Worm (Caenorhabditis elegans) whole organism, mixed stage, embryonic: ENCODE data around the gene gfi-3.
"Not testable (repeated sequence)": the region's sequence is repeated elsewhere in the genome, so short reads cannot be mapped to it uniquely, and the experiment has no call there.

Source experiments
- M03D4.4 ChIP-seq: sonication (generic microtip); optimal IDR thresholded peaks from 2 replicates; lab custom pipeline; 2017; ENCODE audit warnings: mild to moderate bottlenecking, missing genetic modification characterization, missing compliant biosample characterization
- bed-3 ChIP-seq: fragments of 200-800 bp; sonication (Bioruptor generic); optimal IDR thresholded peaks from 3 replicates; lab custom pipeline; 2018; ENCODE audit warnings: mild to moderate bottlenecking, missing genetic modification characterization, moderate library complexity, missing compliant biosample characterization
- blmp-1 ChIP-seq: fragments of 150-350 bp; optimal IDR thresholded peaks from 2 replicates; lab custom pipeline; 2014; ENCODE audit warnings: missing biosample characterization, missing genetic modification characterization
- ceh-39 ChIP-seq: fragments of 150-350 bp; optimal IDR thresholded peaks from 2 replicates; lab custom pipeline; 2014; ENCODE audit warnings: missing biosample characterization, missing genetic modification characterization
- ceh-43 ChIP-seq: fragments of 200-800 bp; sonication (Bioruptor generic); optimal IDR thresholded peaks from 2 replicates; lab custom pipeline; 2018; ENCODE audit warnings: mild to moderate bottlenecking, missing genetic modification characterization, moderate library complexity, missing compliant biosample characterization
- ceh-83 ChIP-seq: fragments of 200-800 bp; sonication (Bioruptor generic); optimal IDR thresholded peaks from 2 replicates; lab custom pipeline; 2018; ENCODE audit warnings: mild to moderate bottlenecking, missing genetic modification characterization, missing compliant biosample characterization
- ces-1 ChIP-seq: fragments of 150-350 bp; optimal IDR thresholded peaks from 2 replicates; lab custom pipeline; 2014; ENCODE audit warnings: missing biosample characterization, missing genetic modification reagents, missing genetic modification characterization
- cnd-1 ChIP-seq: fragments of 200-800 bp; sonication (Bioruptor generic); optimal IDR thresholded peaks from 2 replicates; lab custom pipeline; 2018; ENCODE audit warnings: mild to moderate bottlenecking, missing genetic modification characterization, missing compliant biosample characterization
- drap-1 ChIP-seq: fragments of 200-800 bp; sonication (Bioruptor generic); optimal IDR thresholded peaks from 3 replicates; lab custom pipeline; 2018; ENCODE audit warnings: mild to moderate bottlenecking, missing genetic modification characterization, missing compliant biosample characterization
- elt-3 ChIP-seq: fragments of 150-350 bp; optimal IDR thresholded peaks from 2 replicates; lab custom pipeline; 2014; ENCODE audit warnings: missing biosample characterization, missing genetic modification characterization
- ham-2 ChIP-seq: fragments of 200-800 bp; sonication (Bioruptor generic); optimal IDR thresholded peaks from 2 replicates; lab custom pipeline; 2018; ENCODE audit warnings: mild to moderate bottlenecking, missing genetic modification characterization, missing compliant biosample characterization
- hlh-1 ChIP-seq: fragments of 150-350 bp; optimal IDR thresholded peaks from 2 replicates; lab custom pipeline; 2014; ENCODE audit warnings: missing biosample characterization, missing genetic modification reagents, missing genetic modification characterization
- lin-13 ChIP-seq: fragments of 150-350 bp; optimal IDR thresholded peaks from 2 replicates; lab custom pipeline; 2014; ENCODE audit warnings: missing biosample characterization, missing genetic modification characterization
- lin-32 ChIP-seq: fragments of 200-800 bp; sonication (Bioruptor generic); optimal IDR thresholded peaks from 2 replicates; lab custom pipeline; 2018; ENCODE audit warnings: mild to moderate bottlenecking, missing genetic modification characterization, missing compliant biosample characterization
- lsy-2 ChIP-seq: fragments of 150-350 bp; optimal IDR thresholded peaks from 2 replicates; lab custom pipeline; 2014; ENCODE audit warnings: missing biosample characterization, missing genetic modification characterization
- mab-5 ChIP-seq: fragments of 150-350 bp; optimal IDR thresholded peaks from 2 replicates; lab custom pipeline; 2014; ENCODE audit warnings: missing biosample characterization, missing genetic modification characterization
- mep-1 ChIP-seq: fragments of 150-350 bp; optimal IDR thresholded peaks from 2 replicates; lab custom pipeline; 2017; ENCODE audit warnings: missing biosample characterization, missing genetic modification reagents, missing genetic modification characterization, inconsistent platforms
- nhr-12 ChIP-seq: fragments of 150-350 bp; optimal IDR thresholded peaks from 2 replicates; lab custom pipeline; 2014; ENCODE audit warnings: missing biosample characterization, missing genetic modification characterization
- nhr-237 ChIP-seq: fragments of 150-350 bp; optimal IDR thresholded peaks from 2 replicates; lab custom pipeline; 2014; ENCODE audit warnings: missing biosample characterization, missing genetic modification characterization
- nhr-76 ChIP-seq: sonication (generic microtip); optimal IDR thresholded peaks from 2 replicates; lab custom pipeline; 2017; ENCODE audit warnings: missing biosample characterization, missing genetic modification characterization
- sem-2 ChIP-seq: fragments of 200-800 bp; sonication (Bioruptor generic); optimal IDR thresholded peaks from 2 replicates; lab custom pipeline; 2018; ENCODE audit warnings: mild to moderate bottlenecking, missing genetic modification characterization, missing compliant biosample characterization
- sptf-1 ChIP-seq: sonication (generic microtip); optimal IDR thresholded peaks from 2 replicates; lab custom pipeline; 2017; ENCODE audit warnings: mild to moderate bottlenecking, missing genetic modification characterization, moderate library complexity, missing compliant biosample characterization
- tbx-8 ChIP-seq: fragments of 200-800 bp; sonication (Bioruptor generic); optimal IDR thresholded peaks from 2 replicates; lab custom pipeline; 2018; ENCODE audit warnings: mild to moderate bottlenecking, missing genetic modification characterization, moderate library complexity, missing compliant biosample characterization
- unc-120 ChIP-seq: sonication (generic microtip); optimal IDR thresholded peaks from 2 replicates; lab custom pipeline; 2017; ENCODE audit warnings: missing genetic modification characterization, missing compliant biosample characterization; ENCODE audit not compliant: poor library complexity, severe bottlenecking
- unc-62 ChIP-seq: fragments of 150-350 bp; optimal IDR thresholded peaks from 2 replicates; lab custom pipeline; 2014; ENCODE audit warnings: missing biosample characterization, missing genetic modification reagents, missing genetic modification characterization
- ztf-11 ChIP-seq: fragments of 150-350 bp; optimal IDR thresholded peaks from 2 replicates; lab custom pipeline; 2014; ENCODE audit warnings: missing biosample characterization, missing genetic modification characterization

gfi-3 gene

DNA sequence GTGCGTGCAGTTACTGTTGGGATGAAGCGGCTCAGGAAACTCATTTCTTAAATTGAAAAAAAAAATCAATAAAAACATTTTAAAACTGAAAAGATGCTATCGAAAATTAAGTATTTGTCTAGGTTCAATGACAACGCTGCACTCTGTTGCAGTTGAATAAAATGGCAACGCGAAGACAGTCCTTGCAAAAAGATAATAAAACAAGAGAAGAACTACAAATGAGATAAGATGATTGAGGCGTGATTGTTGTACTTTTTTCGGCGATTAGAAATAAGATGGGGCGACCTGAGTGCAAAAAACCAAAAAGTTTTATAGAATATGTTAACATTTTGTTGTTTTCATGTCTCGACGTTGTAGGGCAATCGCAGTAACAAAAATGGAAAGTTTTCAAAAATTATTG, 34.7 kb downstream of the gfi-3 start, which contains the start of gene gcsh-1:
Gene gcsh-1, minus strand, starts transcription at position 46 of the 400 bp plus-strand sequence.
- no peak for TF ChIP-seq ham-2 (GFP tag; lab: Kevin White, UChicago)
- no peak for TF ChIP-seq lin-13 (tag; lab: Kevin White, UChicago)
- TF ChIP-seq nhr-12, result no peak
- no peak for TF ChIP-seq tbx-8
- no peak for TF ChIP-seq ztf-11 (tag; lab: Kevin White, UChicago)
- no peak for TF ChIP-seq cnd-1 (tag; lab: Kevin White, UChicago)
- no peak for TF ChIP-seq unc-62 (GFP tag; lab: Kevin White, UChicago)
- no peak for TF ChIP-seq hlh-1
- TF ChIP-seq bed-3 (GFP tag; lab: Kevin White, UChicago), result no peak
- TF ChIP-seq sptf-1 (tag; lab: Kevin White, UChicago), result no peak
- TF ChIP-seq M03D4.4 (tag; lab: Kevin White, UChicago), result no peak
- no peak for TF ChIP-seq elt-3 (tag; lab: Kevin White, UChicago)
- no peak for TF ChIP-seq ceh-39
- no peak for TF ChIP-seq ceh-83 (GFP tag; lab: Kevin White, UChicago)
- TF ChIP-seq mab-5 (tag; lab: Kevin White, UChicago), result no peak
- TF ChIP-seq mep-1 (tag; lab: Kevin White, UChicago), result no peak
- no peak for TF ChIP-seq ces-1

DNA sequence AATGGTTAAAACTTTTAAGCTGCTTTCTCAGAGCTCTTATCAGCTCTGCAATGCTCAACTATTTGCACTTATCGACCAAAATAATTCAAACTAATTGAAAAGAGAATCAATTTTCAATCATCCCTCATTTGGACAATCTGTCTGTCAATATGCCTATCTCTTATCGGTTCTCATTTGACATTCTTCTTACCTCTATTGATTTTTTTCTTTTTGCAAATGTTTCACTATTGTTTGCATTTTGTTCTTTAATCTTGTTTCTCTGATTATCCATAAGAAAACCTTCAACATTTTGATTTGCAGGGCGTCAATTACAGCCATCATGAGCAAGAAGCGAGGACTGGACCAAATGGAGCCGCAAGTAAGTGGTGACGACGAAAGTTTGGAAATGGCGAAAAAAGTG, 36.2 kb downstream of the gfi-3 start, which contains the start of gene D1025.10:
Gene D1025.10, plus strand, starts transcription at position 301 of the 400 bp plus-strand sequence.
- TF ChIP-seq ceh-39 (no peak), blmp-1 (tag; lab: Kevin White, UChicago) (no peak), tbx-8 (no peak), cnd-1 (tag; lab: Kevin White, UChicago) (no peak)

DNA sequence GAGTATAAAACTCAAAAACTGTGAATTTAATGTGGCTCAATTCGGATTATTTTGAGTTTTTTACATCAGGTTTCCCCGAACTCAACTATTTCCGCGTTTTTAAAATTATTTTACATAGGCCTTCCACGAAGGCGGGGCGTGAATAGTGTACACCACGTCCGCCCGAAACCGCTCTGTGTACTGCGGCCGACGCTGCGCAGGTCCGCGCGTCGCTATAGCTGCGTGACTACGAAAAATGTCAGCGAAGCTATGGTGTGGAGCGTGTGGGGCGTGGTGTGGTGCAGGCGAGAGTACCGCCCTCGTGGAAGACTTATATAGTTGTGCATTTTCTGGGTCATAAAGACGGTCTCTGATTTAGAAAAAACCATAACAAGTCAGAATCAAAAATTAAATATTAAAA, 37.5 kb downstream of the gfi-3 start:
- TF ChIP-seq lsy-2 (tag; lab: Kevin White, UChicago) (no peak), ceh-39 (no peak), drap-1 (GFP tag; lab: Kevin White, UChicago) (no peak), elt-3 (tag; lab: Kevin White, UChicago) (no peak), M03D4.4 (tag; lab: Kevin White, UChicago) (no peak), lin-32 (GFP tag; lab: Kevin White, UChicago) (no peak)

DNA sequence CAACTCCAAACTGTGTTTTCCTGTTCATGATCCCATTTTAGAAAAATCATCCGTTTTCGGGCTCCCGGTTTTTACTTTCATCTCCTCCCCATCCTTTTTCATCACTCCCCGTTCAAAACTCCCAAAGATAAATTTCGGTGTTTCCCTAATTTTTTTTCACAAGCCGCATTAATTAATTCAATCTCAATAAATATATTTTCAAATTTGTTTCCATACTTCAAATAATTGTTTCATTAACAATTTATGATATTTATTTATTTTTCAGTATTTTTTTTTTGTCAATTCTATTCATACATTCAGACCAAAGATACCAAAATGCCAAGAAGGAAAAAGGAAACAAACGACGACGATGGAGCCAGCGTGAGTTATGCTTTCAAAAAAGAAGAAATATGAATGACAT, 40.1 kb downstream of the gfi-3 start, which contains the start of gene D1025.1:
Gene D1025.1, plus strand, starts transcription at position 301 of the 400 bp plus-strand sequence.
- TF ChIP-seq sem-2 (no peak), sptf-1 (tag; lab: Kevin White, UChicago) (no peak), drap-1 (GFP tag; lab: Kevin White, UChicago) (no peak), mab-5 (tag; lab: Kevin White, UChicago) (no peak), nhr-76 (tag; lab: Kevin White, UChicago) (no peak), ceh-39 (no peak), lin-13 (tag; lab: Kevin White, UChicago) (no peak), nhr-237 (no peak), tbx-8 (no peak), ceh-43 (no peak)

DNA sequence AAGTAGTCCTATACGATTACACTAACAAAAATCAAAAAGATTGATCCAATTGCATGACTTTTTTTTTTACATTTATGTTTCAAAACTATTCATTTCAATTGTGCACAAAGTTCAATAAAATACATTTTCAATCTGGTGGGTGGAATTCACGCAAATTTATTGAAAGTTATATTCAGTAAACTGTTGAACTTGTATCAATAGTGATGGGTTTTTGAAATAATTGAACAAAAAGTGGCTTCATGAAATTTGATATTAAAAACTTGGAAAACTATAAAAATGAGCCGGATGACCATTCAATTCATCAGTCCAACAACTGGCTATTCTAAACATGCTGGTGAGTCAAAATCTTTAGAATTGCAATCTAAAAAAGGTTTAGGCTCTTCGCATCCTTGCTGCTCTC, 42.9 kb downstream of the gfi-3 start, which contains the start of gene nspc-16:
Gene nspc-16, plus strand, starts transcription at position 301 of the 400 bp plus-strand sequence.
- TF ChIP-seq ztf-11 (tag; lab: Kevin White, UChicago) (no peak), unc-120 (tag; lab: Kevin White, UChicago) (no peak)

DNA sequence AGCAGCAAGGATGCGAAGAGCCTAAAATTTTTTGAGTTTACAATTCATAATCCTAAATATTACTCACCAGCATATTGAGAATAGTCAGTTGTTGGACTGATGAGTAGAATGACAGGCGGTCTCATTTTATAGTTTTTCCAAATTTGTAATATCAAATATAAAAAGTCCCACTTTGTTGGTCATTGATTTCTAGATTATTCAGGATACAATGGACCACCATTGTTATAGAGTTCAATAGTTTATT, 44.6 kb downstream of the gfi-3 start, which contains the start of gene nspc-17:
Gene nspc-17, minus strand, starts transcription at position 101 of the 244 bp plus-strand sequence.
- TF ChIP-seq sem-2; ceh-43; unc-120 (tag; lab: Kevin White, UChicago): not testable (repeated sequence)
- TF ChIP-seq, all 35 proteins: peak for 0; not testable (repeated sequence) for 35
